Worm (Caenorhabditis elegans) whole organism, mixed stage, embryonic: Measurements from ENCODE around the gene B0432.7.

Source experiments
- nhr-28 ChIP-seq: fragments of 150-350 bp; optimal IDR thresholded peaks from 2 replicates; lab custom pipeline; 2014; ENCODE audit warnings: missing biosample characterization, missing genetic modification characterization
- unc-39 ChIP-seq: fragments of 150-350 bp; optimal IDR thresholded peaks from 2 replicates; lab custom pipeline; 2014; ENCODE audit warnings: missing biosample characterization, missing genetic modification characterization

DNA sequence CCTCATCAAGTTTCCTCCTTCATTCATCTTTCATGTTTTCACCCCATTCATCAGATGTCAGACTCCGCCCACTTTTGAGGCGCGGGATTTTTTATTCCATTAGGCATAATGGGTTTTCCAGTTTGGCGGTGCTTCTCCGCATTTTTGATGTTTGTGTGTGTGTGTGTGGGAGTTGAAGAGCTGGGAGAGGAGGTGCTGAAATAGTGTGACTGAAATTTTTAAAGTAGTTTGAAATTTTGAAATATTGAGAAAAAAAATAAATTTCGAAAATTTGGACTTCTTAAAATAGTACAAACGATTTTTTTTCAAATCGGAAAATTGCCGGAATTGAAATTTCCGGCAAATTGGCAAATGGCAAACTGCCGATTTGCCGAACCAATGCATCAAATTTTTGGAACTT lies 10.2 kb downstream of the B0432.7 start, which contains the start of gene scc-2:
- no peak for TF ChIP-seq unc-39 (tag; lab: Kevin White, UChicago)
- no peak for TF ChIP-seq nhr-28 (tag; lab: Kevin White, UChicago)
